Worm (Caenorhabditis elegans): ENCODE measurements around the gene fbxb-82.
"Not testable (repeated sequence)": the region's sequence is repeated elsewhere in the genome, so short reads cannot be mapped to it uniquely, and the experiment has no call there.

Gene fbxb-82

ce11 chrIII:131627-132026, 11.4 kb downstream of the fbxb-82 start:
- TF ChIP-seq ceh-83 (GFP tag; optimal IDR thresholded peaks at IDR 0.05) (no peak), pha-4 (tag; optimal IDR thresholded peaks at IDR 0.05) (peak; percentile 52), elt-3 (tag; optimal IDR thresholded peaks at IDR 0.05) (no peak), drap-1 (GFP tag; optimal IDR thresholded peaks at IDR 0.05) (no peak), unc-120 (tag; optimal IDR thresholded peaks at IDR 0.05; ENCODE audit: poor library complexity, severe bottlenecking) (peak; percentile 3), mep-1 (tag; optimal IDR thresholded peaks at IDR 0.05) (peak; percentile 45), mab-5 (tag; optimal IDR thresholded peaks at IDR 0.05) (peak; percentile 39), ceh-39 (tag; optimal IDR thresholded peaks at IDR 0.05) (no peak), lsy-2 (tag; optimal IDR thresholded peaks at IDR 0.05) (peak; percentile 34), snpc-4 (tag; optimal IDR thresholded peaks at IDR 0.05) (no peak), nhr-237 (tag; optimal IDR thresholded peaks at IDR 0.05) (peak; percentile 11), tbx-8 (GFP tag; optimal IDR thresholded peaks at IDR 0.05) (no peak), ces-1 (GFP tag; optimal IDR thresholded peaks at IDR 0.05) (peak; percentile 96), cnd-1 (tag; optimal IDR thresholded peaks at IDR 0.05) (no peak), sptf-1 (tag; optimal IDR thresholded peaks at IDR 0.05) (no peak)

- no peak for TF ChIP-seq nhr-237 (tag; optimal IDR thresholded peaks at IDR 0.05)
- no peak for TF ChIP-seq ces-1 (GFP tag; optimal IDR thresholded peaks at IDR 0.05)
- TF ChIP-seq lin-32 (GFP tag; optimal IDR thresholded peaks at IDR 0.05): no peak
- TF ChIP-seq ham-2 (GFP tag; optimal IDR thresholded peaks at IDR 0.05): no peak
- no peak for TF ChIP-seq lin-13 (tag; optimal IDR thresholded peaks at IDR 0.05)
- TF ChIP-seq mls-2 (tag; optimal IDR thresholded peaks at IDR 0.05): no peak
- TF ChIP-seq mep-1 (tag; optimal IDR thresholded peaks at IDR 0.05): no peak
- TF ChIP-seq flh-1 (GFP tag; optimal IDR thresholded peaks at IDR 0.05): no peak
- TF ChIP-seq drap-1 (GFP tag; optimal IDR thresholded peaks at IDR 0.05): no peak
- no peak for TF ChIP-seq unc-120 (tag; optimal IDR thresholded peaks at IDR 0.05; ENCODE audit: poor library complexity, severe bottlenecking)
- no peak for TF ChIP-seq cnd-1 (tag; optimal IDR thresholded peaks at IDR 0.05)
- TF ChIP-seq lsy-2 (tag; optimal IDR thresholded peaks at IDR 0.05): no peak
- no peak for TF ChIP-seq nhr-28 (tag; optimal IDR thresholded peaks at IDR 0.05)
- no peak for TF ChIP-seq unc-62 (GFP tag; optimal IDR thresholded peaks at IDR 0.05)
- no peak for TF ChIP-seq pha-4 (tag; optimal IDR thresholded peaks at IDR 0.05)
- TF ChIP-seq ceh-83 (GFP tag; optimal IDR thresholded peaks at IDR 0.05): no peak
Observed at ce11 chrIII:130650-131049, 12.4 kb downstream of the fbxb-82 start, which contains the start of the genes nhr-280 and C29F9.2. TSS of gene nhr-280 (minus strand) at chrIII:130750. TSS of gene C29F9.2 (plus strand) at chrIII:130947.

- TF ChIP-seq elt-1 (tag; optimal IDR thresholded peaks at IDR 0.05; ENCODE audit: borderline replicate concordance, insufficient read depth) (no peak), lin-32 (GFP tag; optimal IDR thresholded peaks at IDR 0.05) (no peak), tbx-8 (GFP tag; optimal IDR thresholded peaks at IDR 0.05) (no peak), unc-39 (tag; optimal IDR thresholded peaks at IDR 0.05) (no peak)
Observed at ce11 chrIII:124478-124877, 18.5 kb downstream of the fbxb-82 start, which contains the start of gene pals-23. TSS of gene pals-23 (plus strand) at chrIII:124778.

ce11 chrIII:121983-122449, 21.0 kb downstream of the fbxb-82 start, which contains the start of gene C29F9.12:
TSS of gene C29F9.12 (minus strand) at chrIII:122033.
- not testable (repeated sequence) for TF ChIP-seq zip-8 (tag; optimal IDR thresholded peaks at IDR 0.05); cnd-1 (tag; optimal IDR thresholded peaks at IDR 0.05); ceh-83 (GFP tag; optimal IDR thresholded peaks at IDR 0.05)

ce11 chrIII:120199-120598, 22.8 kb downstream of the fbxb-82 start, which contains the start of gene pals-24:
TSS of gene pals-24 (plus strand) at chrIII:120435.
- TF ChIP-seq cnd-1 (tag; optimal IDR thresholded peaks at IDR 0.05): no peak
- no peak for TF ChIP-seq ceh-39 (tag; optimal IDR thresholded peaks at IDR 0.05)
- no peak for TF ChIP-seq unc-120 (tag; optimal IDR thresholded peaks at IDR 0.05; ENCODE audit: poor library complexity, severe bottlenecking)
- TF ChIP-seq nhr-76 (tag; optimal IDR thresholded peaks at IDR 0.05): no peak
- no peak for TF ChIP-seq snpc-4 (tag; optimal IDR thresholded peaks at IDR 0.05)
- no peak for TF ChIP-seq mep-1 (tag; optimal IDR thresholded peaks at IDR 0.05)
- TF ChIP-seq pha-4 (tag; optimal IDR thresholded peaks at IDR 0.05): no peak
- TF ChIP-seq unc-39 (tag; optimal IDR thresholded peaks at IDR 0.05): no peak
- no peak for TF ChIP-seq bed-3 (GFP tag; optimal IDR thresholded peaks at IDR 0.05)
- no peak for TF ChIP-seq hlh-1 (tag; optimal IDR thresholded peaks at IDR 0.05)
- no peak for TF ChIP-seq nhr-2 (tag; optimal IDR thresholded peaks at IDR 0.05)
- no peak for TF ChIP-seq ham-2 (GFP tag; optimal IDR thresholded peaks at IDR 0.05)
- no peak for TF ChIP-seq lsy-2 (tag; optimal IDR thresholded peaks at IDR 0.05)
- TF ChIP-seq M03D4.4 (tag; optimal IDR thresholded peaks at IDR 0.05): no peak
- no peak for TF ChIP-seq ceh-83 (GFP tag; optimal IDR thresholded peaks at IDR 0.05)

Data from whole organism, mixed stage, embryonic.